Worm (Caenorhabditis elegans) whole organism, L1 larva: ENCODE results near the gene F33C8.2.
A peak's percentile ranks its signal among the peaks of the same experiment; 100 is the strongest.

ENCODE experiments used
- C04F5.9 ChIP-seq: sonication (generic microtip); optimal IDR thresholded peaks from 2 replicates; lab custom pipeline; 2016; ENCODE audit warnings: missing genetic modification characterization, missing compliant biosample characterization
- F16B12.6 ChIP-seq: fragments of 150-350 bp; optimal IDR thresholded peaks from 2 replicates; lab custom pipeline; 2014; ENCODE audit warnings: missing biosample characterization, missing genetic modification characterization
- Y116A8C.19 ChIP-seq: sonication (generic microtip); optimal IDR thresholded peaks from 2 replicates; lab custom pipeline; 2016; ENCODE audit warnings: missing compliant biosample characterization, missing genetic modification characterization, borderline replicate concordance
- aha-1 ChIP-seq: fragments of 150-350 bp; optimal IDR thresholded peaks from 2 replicates; lab custom pipeline; 2014; ENCODE audit warnings: missing biosample characterization, missing genetic modification characterization
- alr-1 ChIP-seq: fragments of 200-800 bp; sonication (Bioruptor generic); optimal IDR thresholded peaks from 2 replicates; lab custom pipeline; 2018; ENCODE audit warnings: borderline replicate concordance, mild to moderate bottlenecking, missing genetic modification characterization, missing compliant biosample characterization
- ceh-63 ChIP-seq: fragments of 200-800 bp; sonication (Bioruptor generic); optimal IDR thresholded peaks from 2 replicates; lab custom pipeline; 2018; ENCODE audit warnings: mild to moderate bottlenecking, missing genetic modification characterization, missing compliant biosample characterization
- ceh-88 ChIP-seq: fragments of 200-800 bp; sonication (Bioruptor generic); IDR thresholded peaks from 2 replicates; pipeline ENCODE4 v1.3.6; 2022; ENCODE audit warnings: missing genetic modification characterization, missing compliant biosample characterization
- dpl-1 ChIP-seq, 3 experiments: fragments of 150-350 bp in 2 of 3; sonication (generic microtip) in 1 of 3; optimal IDR thresholded peaks; 2 replicates each; lab custom pipeline; 2014 to 2017; ENCODE audit warnings: missing biosample characterization in 3 of 3, missing genetic modification characterization in 3 of 3, missing genetic modification reagents in 3 of 3
- efl-1 ChIP-seq, 4 experiments: fragments of 150-350 bp; optimal IDR thresholded peaks in 3 of 4; peaks in 1 of 4; 1 replicate in 1 of 4; 2 replicates in 3 of 4; lab custom pipeline; 2014; ENCODE audit warnings: missing biosample characterization in 2 of 4, missing genetic modification characterization in 2 of 4, missing genetic modification reagents in 2 of 4
- egl-13 ChIP-seq: sonication (generic microtip); optimal IDR thresholded peaks from 2 replicates; lab custom pipeline; 2016; ENCODE audit warnings: missing genotype, missing genetic modification reagents, missing genetic modification characterization, missing compliant biosample characterization
- egl-27 ChIP-seq, 2 experiments: fragments of 150-350 bp in 1 of 2; sonication (generic microtip); optimal IDR thresholded peaks; 3 replicates each; lab custom pipeline; 2017 to 2018; ENCODE audit warnings: missing biosample characterization in 2 of 2, missing genetic modification characterization in 2 of 2, missing genetic modification reagents in 2 of 2
- elt-2 ChIP-seq: sonication (generic microtip); optimal IDR thresholded peaks from 2 replicates; lab custom pipeline; 2016; ENCODE audit warnings: missing genetic modification characterization, mild to moderate bottlenecking, inconsistent platforms, missing compliant biosample characterization, missing genetic modification reagents
- ets-5 ChIP-seq: fragments of 200-800 bp; sonication (Bioruptor generic); IDR thresholded peaks from 2 replicates; pipeline ENCODE4 v1.3.6; 2022; ENCODE audit warnings: missing genetic modification characterization, missing compliant biosample characterization
- hlh-17 ChIP-seq: fragments of 200-800 bp; sonication (Bioruptor generic); optimal IDR thresholded peaks from 2 replicates; lab custom pipeline; 2018; ENCODE audit warnings: missing genetic modification characterization, mild to moderate bottlenecking, missing compliant biosample characterization, moderate library complexity, borderline replicate concordance
- hlh-4 ChIP-seq: sonication (generic microtip); optimal IDR thresholded peaks from 2 replicates; lab custom pipeline; 2016; ENCODE audit warnings: mild to moderate bottlenecking, missing genetic modification characterization, missing compliant biosample characterization
- hpl-2 ChIP-seq: fragments of 150-350 bp; optimal IDR thresholded peaks from 2 replicates; lab custom pipeline; 2014; ENCODE audit warnings: missing biosample characterization, missing genetic modification reagents, missing genetic modification characterization
- isw-1 ChIP-seq: fragments of 200-800 bp; sonication (Bioruptor generic); IDR thresholded peaks from 2 replicates; pipeline ENCODE4 v1.3.6; 2022; ENCODE audit warnings: missing genetic modification characterization, missing compliant biosample characterization
- jun-1 ChIP-seq: fragments of 150-350 bp; optimal IDR thresholded peaks from 2 replicates; lab custom pipeline; 2014; ENCODE audit warnings: missing biosample characterization, missing genetic modification reagents, missing genetic modification characterization
- lin-13 ChIP-seq: fragments of 150-350 bp; optimal IDR thresholded peaks from 2 replicates; lab custom pipeline; 2014; ENCODE audit warnings: missing biosample characterization, missing genetic modification reagents, missing genetic modification characterization
- lin-39 ChIP-seq: fragments of 150-350 bp; optimal IDR thresholded peaks from 2 replicates; lab custom pipeline; 2014; ENCODE audit warnings: missing biosample characterization, missing genetic modification reagents, missing genetic modification characterization
- lsy-2 ChIP-seq, 2 experiments: fragments of 150-350 bp; optimal IDR thresholded peaks; 2 replicates each; lab custom pipeline; 2014; ENCODE audit warnings: missing biosample characterization in 2 of 2, missing genetic modification characterization in 2 of 2
- nhr-19 ChIP-seq: fragments of 200-800 bp; sonication (Bioruptor generic); conservative IDR thresholded peaks from 2 replicates; pipeline ENCODE4 v1.3.6; 2022; ENCODE audit warnings: missing genetic modification characterization, missing compliant biosample characterization
- nhr-76 ChIP-seq: sonication (generic microtip); optimal IDR thresholded peaks from 2 replicates; lab custom pipeline; 2017; ENCODE audit warnings: missing biosample characterization, missing genetic modification characterization
- nhr-77 ChIP-seq: fragments of 150-350 bp; optimal IDR thresholded peaks from 2 replicates; lab custom pipeline; 2014; ENCODE audit warnings: missing biosample characterization, missing genetic modification characterization
- nhr-85 ChIP-seq: sonication (generic microtip); peaks from one replicate; lab custom pipeline; 2016; ENCODE audit warnings: missing genetic modification characterization, inconsistent platforms, missing compliant biosample characterization
- rnt-1 ChIP-seq: sonication (generic microtip); optimal IDR thresholded peaks from 2 replicates; lab custom pipeline; 2016; ENCODE audit warnings: mild to moderate bottlenecking, missing genetic modification characterization, moderate library complexity, missing compliant biosample characterization
- snpc-4 ChIP-seq: fragments of 150-350 bp; optimal IDR thresholded peaks from 2 replicates; lab custom pipeline; 2014; ENCODE audit warnings: missing biosample characterization, missing genetic modification characterization
- snu-23 ChIP-seq: sonication (generic microtip); optimal IDR thresholded peaks from 2 replicates; lab custom pipeline; 2016; ENCODE audit warnings: missing genetic modification characterization, missing compliant biosample characterization
- sup-37 ChIP-seq: fragments of 200-800 bp; sonication (Bioruptor generic); optimal IDR thresholded peaks from 2 replicates; lab custom pipeline; 2018; ENCODE audit warnings: mild to moderate bottlenecking, missing genetic modification characterization, missing compliant biosample characterization
- swsn-7 ChIP-seq: sonication (generic microtip); optimal IDR thresholded peaks from 2 replicates; lab custom pipeline; 2016; ENCODE audit warnings: missing genetic modification characterization, missing compliant biosample characterization
- tbx-2 ChIP-seq: sonication (generic microtip); optimal IDR thresholded peaks from 2 replicates; lab custom pipeline; 2016; ENCODE audit warnings: missing genetic modification characterization, missing compliant biosample characterization
- tlp-1 ChIP-seq: fragments of 150-350 bp; optimal IDR thresholded peaks from 2 replicates; lab custom pipeline; 2014; ENCODE audit warnings: missing biosample characterization, missing genetic modification characterization
- unc-30 ChIP-seq: sonication (generic microtip); optimal IDR thresholded peaks from 2 replicates; lab custom pipeline; 2017; ENCODE audit warnings: missing biosample characterization, missing genetic modification characterization
- unc-62 ChIP-seq: fragments of 150-350 bp; optimal IDR thresholded peaks from 2 replicates; lab custom pipeline; 2014; ENCODE audit warnings: missing biosample characterization, missing genetic modification reagents, missing genetic modification characterization
- unc-86 ChIP-seq: sonication (generic microtip); optimal IDR thresholded peaks from 2 replicates; lab custom pipeline; 2016; ENCODE audit warnings: missing genetic modification characterization, missing compliant biosample characterization
- unc-98 ChIP-seq: fragments of 200-800 bp; sonication (Bioruptor generic); IDR thresholded peaks from 2 replicates; pipeline ENCODE4 v1.3.6; 2022; ENCODE audit warnings: missing genetic modification characterization, missing compliant biosample characterization
- xbp-1 ChIP-seq: sonication (generic microtip); optimal IDR thresholded peaks from 2 replicates; lab custom pipeline; 2016; ENCODE audit warnings: missing genetic modification characterization, missing compliant biosample characterization
- zag-1 ChIP-seq: fragments of 150-350 bp; optimal IDR thresholded peaks from 2 replicates; lab custom pipeline; 2014; ENCODE audit warnings: missing biosample characterization, missing genetic modification characterization
- ztf-11 ChIP-seq, 2 experiments: sonication (generic microtip); optimal IDR thresholded peaks; 2 replicates each; lab custom pipeline; 2016 to 2017; ENCODE audit warnings: missing genetic modification characterization in 2 of 2, missing biosample characterization in 1 of 2, missing compliant biosample characterization in 1 of 2
- ztf-4 ChIP-seq: fragments of 150-350 bp; optimal IDR thresholded peaks from 2 replicates; lab custom pipeline; 2014; ENCODE audit warnings: missing biosample characterization, missing genetic modification characterization

F33C8.2 gene

ce11 chrX:14755847-14756246 lies 34.6 kb downstream of the F33C8.2 start:
- TF ChIP-seq elt-2, result peak; percentile 8
- TF ChIP-seq tlp-1 (tag; lab: Kevin White, UChicago), result no peak
- TF ChIP-seq nhr-76 (tag; lab: Kevin White, UChicago), result no peak
- no peak for TF ChIP-seq snu-23

- no peak for TF ChIP-seq F16B12.6 (tag; lab: Kevin White, UChicago)
- no peak for TF ChIP-seq efl-1 (optimal IDR thresholded peaks at IDR 0.05; lab: Kevin White, UChicago)
- peak in 1 of 2 experiments; percentile 31 for TF ChIP-seq efl-1 (GFP tag; optimal IDR thresholded peaks at IDR 0.05 in 1 of 2; lab: Kevin White, UChicago)
- TF ChIP-seq ceh-88 (GFP tag; lab: Robert Waterston, UW), result no peak
Measured at ce11 chrX:14756606-14757005, 35.4 kb downstream of the F33C8.2 start.

DNA sequence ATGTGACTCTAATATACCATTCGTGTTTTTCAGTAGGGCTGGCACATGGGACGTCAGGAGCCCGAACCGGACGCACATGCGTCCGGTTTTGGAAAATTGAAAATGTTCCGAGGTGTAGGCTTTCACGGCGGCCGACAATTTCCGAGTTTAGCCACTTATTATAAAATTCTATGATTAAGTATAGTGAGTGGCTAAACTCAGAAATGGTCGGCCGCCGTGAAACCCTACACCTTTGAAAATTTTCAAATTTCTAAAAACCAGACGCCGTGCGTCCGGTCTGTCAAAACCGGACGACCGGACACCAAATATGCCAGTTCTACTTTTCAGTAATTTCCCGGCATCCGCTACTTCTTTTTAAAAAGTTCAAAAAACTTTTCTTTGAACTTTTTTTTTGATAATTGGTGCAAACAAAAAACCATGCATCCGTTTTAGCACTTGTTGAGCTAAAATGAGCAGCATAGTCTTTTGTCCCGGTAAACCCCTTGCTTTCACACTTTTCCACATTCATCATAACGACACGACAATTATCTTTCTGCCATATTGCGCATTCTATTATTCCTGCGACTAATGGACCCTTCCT lies 36.5 kb downstream of the F33C8.2 start:
- TF ChIP-seq egl-27 (tag; optimal IDR thresholded peaks at IDR 0.05; lab: Kevin White, UChicago), result no peak
- peak; percentile 31 for TF ChIP-seq nhr-85 (tag; lab: Kevin White, UChicago)
- TF ChIP-seq snpc-4 (tag; lab: Kevin White, UChicago), result peak; percentile 14
- TF ChIP-seq hlh-17, result no peak

DNA sequence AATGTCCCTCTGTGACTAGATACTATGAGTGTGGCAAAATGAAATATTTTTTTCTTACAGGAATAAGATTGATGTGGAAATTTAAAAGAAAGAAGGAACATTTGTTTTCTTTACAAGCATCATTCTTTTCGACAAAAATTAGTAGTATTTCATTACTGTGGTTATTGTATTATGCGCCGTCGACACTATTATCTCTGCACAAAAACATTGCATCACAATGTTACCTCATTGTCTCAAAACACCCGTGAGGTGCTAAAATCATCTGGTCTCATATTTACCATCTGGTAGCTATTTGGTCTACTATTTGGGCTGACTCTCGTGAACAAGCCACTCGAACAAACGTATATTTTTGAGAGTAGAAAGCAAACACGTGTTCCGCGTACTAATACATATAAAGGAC lies 38.4 kb downstream of the F33C8.2 start:
- TF ChIP-seq snu-23 (no peak), xbp-1 (tag; lab: Kevin White, UChicago) (no peak), ets-5 (no peak), unc-98 (no peak), ceh-63 (GFP tag; lab: Kevin White, UChicago) (no peak), tbx-2 (no peak), sup-37 (no peak), swsn-7 (tag; lab: Kevin White, UChicago) (no peak), Y116A8C.19 (tag; lab: Kevin White, UChicago) (no peak), unc-30 (no peak), nhr-19 (GFP tag; lab: Robert Waterston, UW) (no peak), ceh-88 (GFP tag; lab: Robert Waterston, UW) (no peak), zag-1 (no peak)

- no peak for TF ChIP-seq ztf-11 (tag; optimal IDR thresholded peaks at IDR 0.05; lab: Kevin White, UChicago)
- no peak for TF ChIP-seq lsy-2 (tag; optimal IDR thresholded peaks at IDR 0.05; lab: Kevin White, UChicago)
- TF ChIP-seq nhr-85 (tag; lab: Kevin White, UChicago), result no peak
- no peak for TF ChIP-seq ztf-4 (tag; lab: Kevin White, UChicago)
- TF ChIP-seq C04F5.9 (tag; lab: Kevin White, UChicago), result no peak
- TF ChIP-seq hlh-4, result no peak
- no peak for TF ChIP-seq egl-27 (tag; optimal IDR thresholded peaks at IDR 0.05; lab: Kevin White, UChicago)
- no peak for TF ChIP-seq ceh-88 (GFP tag; lab: Robert Waterston, UW)
- TF ChIP-seq unc-62, result no peak
- TF ChIP-seq nhr-77 (tag; lab: Kevin White, UChicago), result no peak
- no peak for TF ChIP-seq rnt-1 (tag; lab: Kevin White, UChicago)
- no peak for TF ChIP-seq alr-1 (tag; lab: Kevin White, UChicago)
- no peak for TF ChIP-seq snu-23
- TF ChIP-seq egl-13, result no peak
Measured at ce11 chrX:14760166-14760565, 39.0 kb downstream of the F33C8.2 start.

ce11 chrX:14761021-14761420 lies 39.8 kb downstream of the F33C8.2 start, which contains the start of gene C05G5.5:
TSS of gene C05G5.5 (minus strand) at chrX:14761121.
- TF ChIP-seq swsn-7 (tag; lab: Kevin White, UChicago) (no peak), xbp-1 (tag; lab: Kevin White, UChicago) (no peak), egl-27 (tag; optimal IDR thresholded peaks at IDR 0.05; lab: Kevin White, UChicago) (no peak), nhr-19 (GFP tag; lab: Robert Waterston, UW) (no peak), hlh-4 (no peak), isw-1 (GFP tag; lab: Robert Waterston, UW) (no peak), hpl-2 (GFP tag; lab: Kevin White, UChicago) (no peak), lin-39 (tag; lab: Kevin White, UChicago) (no peak), aha-1 (tag; lab: Kevin White, UChicago) (no peak), nhr-76 (tag; lab: Kevin White, UChicago) (no peak), lin-13 (GFP tag; lab: Kevin White, UChicago) (no peak), ceh-63 (GFP tag; lab: Kevin White, UChicago) (no peak), dpl-1 (GFP tag; optimal IDR thresholded peaks at IDR 0.05; lab: Kevin White, UChicago) (no peak), jun-1 (tag; lab: Kevin White, UChicago) (no peak), unc-86 (tag; lab: Kevin White, UChicago) (no peak), unc-98 (no peak)
